Worm (Caenorhabditis elegans): ENCODE results near the gene sri-50.
"Not testable (repeated sequence)": the region's sequence is repeated elsewhere in the genome, so short reads cannot be mapped to it uniquely, and the experiment has no call there.

The sri-50 gene

ce11 chrII:3206423-3206989 is 3.0 kb downstream of the sri-50 start, which contains the start of the genes ZC239.20 and ZC239.21:
Gene ZC239.20, minus strand, starts transcription at chrII:3206523.
Gene ZC239.21, plus strand, starts transcription at chrII:3206939.
- no peak for TF ChIP-seq B0310.2 (tag; optimal IDR thresholded peaks at IDR 0.05)
- no peak for TF ChIP-seq ets-7 (tag; optimal IDR thresholded peaks at IDR 0.05)
- no peak for TF ChIP-seq ama-1 (optimal IDR thresholded peaks at IDR 0.05)
- TF ChIP-seq aly-1 (tag; optimal IDR thresholded peaks at IDR 0.05) = no peak
- TF ChIP-seq hnd-1 (tag; optimal IDR thresholded peaks at IDR 0.05) = no peak
- TF ChIP-seq tbx-37 (GFP tag; conservative IDR thresholded peaks at IDR 0.05) = no peak
- no peak for TF ChIP-seq tbx-11 (GFP tag; IDR thresholded peaks at IDR 0.05)
- TF ChIP-seq hmg-4 (GFP tag; optimal IDR thresholded peaks at IDR 0.05) = no peak
- TF ChIP-seq hmbx-1 (tag; optimal IDR thresholded peaks at IDR 0.05) = no peak
- TF ChIP-seq ceh-36 (tag; optimal IDR thresholded peaks at IDR 0.05) = no peak
- TF ChIP-seq tra-4 (tag; optimal IDR thresholded peaks at IDR 0.05) = no peak
- TF ChIP-seq F13C5.2 (tag; optimal IDR thresholded peaks at IDR 0.05) = no peak
- no peak for TF ChIP-seq scrt-1 (GFP tag; IDR thresholded peaks at IDR 0.05)
- no peak for TF ChIP-seq sea-1 (GFP tag; conservative IDR thresholded peaks at IDR 0.05)
- no peak for TF ChIP-seq pes-1 (GFP tag; IDR thresholded peaks at IDR 0.05)

ce11 chrII:3208679-3209078 is 5.2 kb downstream of the sri-50 start, which contains the start of gene sdz-35:
Gene sdz-35, minus strand, starts transcription at chrII:3208779.
- TF ChIP-seq tbx-37 (GFP tag; conservative IDR thresholded peaks at IDR 0.05) (no peak), tra-4 (tag; optimal IDR thresholded peaks at IDR 0.05) (no peak), sea-1 (GFP tag; conservative IDR thresholded peaks at IDR 0.05) (no peak), hmg-4 (GFP tag; optimal IDR thresholded peaks at IDR 0.05) (no peak), hnd-1 (tag; optimal IDR thresholded peaks at IDR 0.05) (no peak), hmbx-1 (tag; optimal IDR thresholded peaks at IDR 0.05) (no peak), F13C5.2 (tag; optimal IDR thresholded peaks at IDR 0.05) (no peak), ceh-36 (tag; optimal IDR thresholded peaks at IDR 0.05) (no peak), pes-1 (GFP tag; IDR thresholded peaks at IDR 0.05) (no peak), ceh-13 (GFP tag; optimal IDR thresholded peaks at IDR 0.05) (no peak), aly-1 (tag; optimal IDR thresholded peaks at IDR 0.05) (no peak), ets-7 (tag; optimal IDR thresholded peaks at IDR 0.05) (no peak), flt-1 (GFP tag; IDR thresholded peaks at IDR 0.05) (no peak), scrt-1 (GFP tag; IDR thresholded peaks at IDR 0.05) (no peak), ama-1 (optimal IDR thresholded peaks at IDR 0.05) (no peak), tbx-11 (GFP tag; IDR thresholded peaks at IDR 0.05) (no peak), B0310.2 (tag; optimal IDR thresholded peaks at IDR 0.05) (no peak)

- TF ChIP-seq sea-1 (GFP tag; conservative IDR thresholded peaks at IDR 0.05) = no peak
- no peak for TF ChIP-seq pes-1 (GFP tag; IDR thresholded peaks at IDR 0.05)
- TF ChIP-seq B0310.2 (tag; optimal IDR thresholded peaks at IDR 0.05) = no peak
- no peak for TF ChIP-seq flt-1 (GFP tag; IDR thresholded peaks at IDR 0.05)
- TF ChIP-seq scrt-1 (GFP tag; IDR thresholded peaks at IDR 0.05) = no peak
- no peak for TF ChIP-seq ama-1 (optimal IDR thresholded peaks at IDR 0.05)
- TF ChIP-seq hmg-4 (GFP tag; optimal IDR thresholded peaks at IDR 0.05) = no peak
- no peak for TF ChIP-seq hnd-1 (tag; optimal IDR thresholded peaks at IDR 0.05)
- TF ChIP-seq tbx-11 (GFP tag; IDR thresholded peaks at IDR 0.05) = no peak
Measured at ce11 chrII:3209251-3209650, 5.7 kb downstream of the sri-50 start, which contains the start of gene ZC239.6. Gene ZC239.6, plus strand, starts transcription at chrII:3209631.

- TF ChIP-seq ets-7 (tag; optimal IDR thresholded peaks at IDR 0.05) = no peak
Measured at ce11 chrII:3210365-3210764, 6.8 kb downstream of the sri-50 start, which contains the start of gene ZC239.5. Gene ZC239.5, plus strand, starts transcription at chrII:3210665.

- no peak for TF ChIP-seq ceh-13 (GFP tag; optimal IDR thresholded peaks at IDR 0.05)
- no peak for TF ChIP-seq ama-1 (optimal IDR thresholded peaks at IDR 0.05)
- no peak for TF ChIP-seq hmg-4 (GFP tag; optimal IDR thresholded peaks at IDR 0.05)
- TF ChIP-seq pes-1 (GFP tag; IDR thresholded peaks at IDR 0.05) = no peak
- no peak for TF ChIP-seq ets-7 (tag; optimal IDR thresholded peaks at IDR 0.05)
- no peak for TF ChIP-seq hnd-1 (tag; optimal IDR thresholded peaks at IDR 0.05)
- no peak for TF ChIP-seq tbx-37 (GFP tag; conservative IDR thresholded peaks at IDR 0.05)
- no peak for TF ChIP-seq tbx-11 (GFP tag; IDR thresholded peaks at IDR 0.05)
- TF ChIP-seq scrt-1 (GFP tag; IDR thresholded peaks at IDR 0.05) = no peak
- no peak for TF ChIP-seq F13C5.2 (tag; optimal IDR thresholded peaks at IDR 0.05)
- no peak for TF ChIP-seq ceh-36 (tag; optimal IDR thresholded peaks at IDR 0.05)
- no peak for TF ChIP-seq hmbx-1 (tag; optimal IDR thresholded peaks at IDR 0.05)
- TF ChIP-seq B0310.2 (tag; optimal IDR thresholded peaks at IDR 0.05) = no peak
- no peak for TF ChIP-seq flt-1 (GFP tag; IDR thresholded peaks at IDR 0.05)
- TF ChIP-seq aly-1 (tag; optimal IDR thresholded peaks at IDR 0.05) = no peak
- no peak for TF ChIP-seq tra-4 (tag; optimal IDR thresholded peaks at IDR 0.05)
- no peak for TF ChIP-seq sea-1 (GFP tag; conservative IDR thresholded peaks at IDR 0.05)
Measured at ce11 chrII:3213898-3214297, 10.4 kb downstream of the sri-50 start, which contains the start of gene ZC239.4. Gene ZC239.4, plus strand, starts transcription at chrII:3214198.

ce11 chrII:3215762-3216161 is 12.2 kb downstream of the sri-50 start, which contains the start of gene ZC239.3:
Gene ZC239.3, plus strand, starts transcription at chrII:3216062.
- not testable (repeated sequence) for TF ChIP-seq hmbx-1 (tag; optimal IDR thresholded peaks at IDR 0.05); sea-1 (GFP tag; conservative IDR thresholded peaks at IDR 0.05); flt-1 (GFP tag; IDR thresholded peaks at IDR 0.05)

- TF ChIP-seq ama-1 (optimal IDR thresholded peaks at IDR 0.05) (no peak), tbx-37 (GFP tag; conservative IDR thresholded peaks at IDR 0.05) (no peak), pes-1 (GFP tag; IDR thresholded peaks at IDR 0.05) (no peak), tra-4 (tag; optimal IDR thresholded peaks at IDR 0.05) (no peak), B0310.2 (tag; optimal IDR thresholded peaks at IDR 0.05) (no peak), ets-7 (tag; optimal IDR thresholded peaks at IDR 0.05) (no peak)
Measured at ce11 chrII:3220723-3221122, 17.2 kb downstream of the sri-50 start, which contains the start of gene ZC239.22. Gene ZC239.22, minus strand, starts transcription at chrII:3220823.

- no peak for TF ChIP-seq flt-1 (GFP tag; IDR thresholded peaks at IDR 0.05)
- TF ChIP-seq hnd-1 (tag; optimal IDR thresholded peaks at IDR 0.05) = no peak
- TF ChIP-seq tbx-37 (GFP tag; conservative IDR thresholded peaks at IDR 0.05) = no peak
- no peak for TF ChIP-seq aly-1 (tag; optimal IDR thresholded peaks at IDR 0.05)
- TF ChIP-seq ceh-36 (tag; optimal IDR thresholded peaks at IDR 0.05) = no peak
- no peak for TF ChIP-seq sea-1 (GFP tag; conservative IDR thresholded peaks at IDR 0.05)
- TF ChIP-seq ets-7 (tag; optimal IDR thresholded peaks at IDR 0.05) = no peak
- TF ChIP-seq pes-1 (GFP tag; IDR thresholded peaks at IDR 0.05) = no peak
- TF ChIP-seq hmg-4 (GFP tag; optimal IDR thresholded peaks at IDR 0.05) = no peak
- TF ChIP-seq ama-1 (optimal IDR thresholded peaks at IDR 0.05) = no peak
- no peak for TF ChIP-seq scrt-1 (GFP tag; IDR thresholded peaks at IDR 0.05)
- TF ChIP-seq tra-4 (tag; optimal IDR thresholded peaks at IDR 0.05) = no peak
- no peak for TF ChIP-seq hmbx-1 (tag; optimal IDR thresholded peaks at IDR 0.05)
- TF ChIP-seq tbx-11 (GFP tag; IDR thresholded peaks at IDR 0.05) = no peak
- no peak for TF ChIP-seq B0310.2 (tag; optimal IDR thresholded peaks at IDR 0.05)
- TF ChIP-seq F13C5.2 (tag; optimal IDR thresholded peaks at IDR 0.05) = no peak
- TF ChIP-seq ceh-13 (GFP tag; optimal IDR thresholded peaks at IDR 0.05) = no peak
Measured at ce11 chrII:3221730-3222129, 18.2 kb downstream of the sri-50 start, which contains the start of gene ZC239.14. Gene ZC239.14, minus strand, starts transcription at chrII:3222034.

Measured in whole organism, early embryonic.